Worm (Caenorhabditis elegans): ENCODE measurements around the gene B0228.7.

B0228.7 gene

DNA sequence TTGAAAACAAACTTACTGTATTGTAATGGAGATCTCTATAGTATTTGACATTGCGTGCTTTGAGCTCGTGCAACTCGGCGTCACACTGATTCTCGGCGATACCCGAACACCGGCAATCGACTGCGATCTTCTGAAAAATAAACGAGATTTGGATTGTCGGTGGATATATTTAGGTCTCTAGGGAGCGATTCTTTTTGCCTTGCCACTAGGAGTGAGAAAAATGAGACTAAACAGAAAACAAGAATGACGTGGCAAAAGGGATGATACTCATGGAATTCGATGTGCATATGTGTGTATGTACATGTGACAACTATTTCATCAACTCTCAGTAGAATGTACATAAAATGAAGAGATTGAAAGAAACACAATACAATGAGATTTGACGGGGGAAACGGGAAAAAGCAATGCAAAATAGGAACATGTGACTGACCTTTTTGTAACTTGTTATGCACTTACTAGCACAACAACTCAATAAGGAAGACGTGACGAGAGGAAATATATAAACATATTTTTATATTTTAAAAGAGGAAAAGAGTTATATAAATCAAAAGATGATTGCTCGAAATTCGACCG lies 44.1 kb downstream of the B0228.7 start:
- TF ChIP-seq elt-4 (tag; optimal IDR thresholded peaks at IDR 0.05) (no peak), unc-42 (tag; optimal IDR thresholded peaks at IDR 0.05) (peak; percentile 81)

DNA sequence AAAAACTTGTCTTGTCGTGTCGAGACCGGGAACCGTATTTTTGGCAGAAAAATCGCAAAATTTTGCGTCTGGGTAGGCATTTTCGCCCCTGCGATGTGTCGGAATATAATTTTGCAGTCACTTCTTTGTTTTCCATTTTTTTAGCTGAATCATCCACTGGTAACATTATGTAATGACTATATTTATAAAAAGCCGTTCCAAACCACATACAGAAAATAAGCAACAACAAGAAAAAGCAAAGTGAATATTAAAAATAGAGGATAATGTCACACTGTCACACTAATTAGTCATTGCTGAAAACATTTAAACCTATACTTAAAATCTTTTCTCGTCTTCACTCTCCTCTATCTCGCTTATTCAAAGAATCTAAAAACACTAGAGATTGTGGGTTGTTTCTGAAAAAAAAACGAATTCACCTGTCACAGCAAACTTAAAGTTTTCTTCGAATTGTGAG lies 49.5 kb downstream of the B0228.7 start, which contains the start of gene sre-1:
TSS of gene sre-1 (plus strand) at position 404 of the 454 bp plus-strand sequence.
- no peak for TF ChIP-seq C38D4.7 (GFP tag; optimal IDR thresholded peaks at IDR 0.05)
- TF ChIP-seq pros-1 (tag; optimal IDR thresholded peaks at IDR 0.05), result no peak
- TF ChIP-seq lim-6 (tag; optimal IDR thresholded peaks at IDR 0.05), result no peak
- no peak for TF ChIP-seq ceh-14 (tag; optimal IDR thresholded peaks at IDR 0.05)
- no peak for TF ChIP-seq elt-4 (tag; optimal IDR thresholded peaks at IDR 0.05)
- no peak for TF ChIP-seq lin-11 (tag; optimal IDR thresholded peaks at IDR 0.05)
- no peak for TF ChIP-seq sox-2 (GFP tag; IDR thresholded peaks at IDR 0.05)
- TF ChIP-seq fkh-6 (tag; optimal IDR thresholded peaks at IDR 0.05), result no peak
- no peak for TF ChIP-seq gmeb-2 (tag; optimal IDR thresholded peaks at IDR 0.05)
- TF ChIP-seq dmd-4 (tag; optimal IDR thresholded peaks at IDR 0.05; ENCODE audit: borderline replicate concordance), result no peak
- TF ChIP-seq eyg-1 (tag; optimal IDR thresholded peaks at IDR 0.05), result no peak
- TF ChIP-seq pha-2 (tag; optimal IDR thresholded peaks at IDR 0.05), result no peak
- TF ChIP-seq unc-3 (GFP tag; conservative IDR thresholded peaks at IDR 0.05), result no peak
- no peak for TF ChIP-seq unc-3 (tag; optimal IDR thresholded peaks at IDR 0.05)
- no peak for TF ChIP-seq sdc-2 (tag; optimal IDR thresholded peaks at IDR 0.05)
- TF ChIP-seq tbx-7 (tag; optimal IDR thresholded peaks at IDR 0.05), result no peak

DNA sequence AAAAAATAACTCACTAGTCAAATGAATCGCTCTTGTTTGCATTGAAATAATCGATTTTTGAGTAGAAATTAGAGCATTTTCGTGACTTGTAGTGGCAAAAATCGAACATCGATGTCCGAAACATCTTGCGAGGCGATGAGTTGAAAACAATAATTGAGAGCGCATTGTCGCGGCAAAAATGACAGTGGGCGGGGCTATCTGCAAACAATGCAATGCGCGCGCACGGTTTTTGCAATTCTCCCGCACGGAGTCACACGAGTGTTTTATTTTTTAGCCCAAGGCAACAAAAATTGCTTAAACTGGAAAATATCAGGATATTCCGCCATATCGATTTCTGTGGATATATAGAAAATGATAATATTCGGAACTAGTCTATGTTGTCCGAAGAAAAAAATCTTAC lies 50.3 kb downstream of the B0228.7 start, which contains the start of gene B0495.9:
TSS of gene B0495.9 (minus strand) at position 171 of the 400 bp plus-strand sequence.
- TF ChIP-seq C08G9.2 (tag; optimal IDR thresholded peaks at IDR 0.05), result peak; percentile 87
- TF ChIP-seq che-1 (tag; optimal IDR thresholded peaks at IDR 0.05), result peak; percentile 85
- TF ChIP-seq dve-1 (tag; optimal IDR thresholded peaks at IDR 0.05), result peak; percentile 13
- TF ChIP-seq pax-1 (tag; optimal IDR thresholded peaks at IDR 0.05), result peak; percentile 35
- TF ChIP-seq F13H6.1 (tag; optimal IDR thresholded peaks at IDR 0.05), result peak; percentile 89
- no peak for TF ChIP-seq ceh-30 (tag; optimal IDR thresholded peaks at IDR 0.05)
- TF ChIP-seq ref-2 (tag; optimal IDR thresholded peaks at IDR 0.05), result peak; percentile 96
- TF ChIP-seq ttx-3 (tag; optimal IDR thresholded peaks at IDR 0.05), result peak; percentile 90
- TF ChIP-seq fax-1 (tag; optimal IDR thresholded peaks at IDR 0.05), result peak; percentile 89
- TF ChIP-seq syd-9 (tag; optimal IDR thresholded peaks at IDR 0.05), result peak; percentile 85
- peak; percentile 86 for TF ChIP-seq nfya-1 (tag; optimal IDR thresholded peaks at IDR 0.05)
- no peak for TF ChIP-seq pag-3 (tag; optimal IDR thresholded peaks at IDR 0.05; ENCODE audit: borderline replicate concordance)
- peak; percentile 92 for TF ChIP-seq ceh-19 (GFP tag; optimal IDR thresholded peaks at IDR 0.05)
- peak; percentile 90 for TF ChIP-seq pat-9 (tag; optimal IDR thresholded peaks at IDR 0.05)
- no peak for TF ChIP-seq ama-1 (optimal IDR thresholded peaks at IDR 0.05)
- peak; percentile 75 for TF ChIP-seq mec-3 (tag; optimal IDR thresholded peaks at IDR 0.05; ENCODE audit: borderline replicate concordance)
- TF ChIP-seq gmeb-2 (tag; optimal IDR thresholded peaks at IDR 0.05), result peak; percentile 88
- peak; percentile 62 for TF ChIP-seq ceh-48 (tag; optimal IDR thresholded peaks at IDR 0.05)
- TF ChIP-seq ets-4 (tag; optimal IDR thresholded peaks at IDR 0.05), result peak; percentile 18
- TF ChIP-seq eyg-1 (tag; optimal IDR thresholded peaks at IDR 0.05), result peak; percentile 84
- TF ChIP-seq nhr-11 (tag; optimal IDR thresholded peaks at IDR 0.05), result peak; percentile 14
- TF ChIP-seq hlh-6 (tag; optimal IDR thresholded peaks at IDR 0.05), result peak; percentile 89
- peak; percentile 93 for TF ChIP-seq ceh-14 (tag; optimal IDR thresholded peaks at IDR 0.05)
- peak; percentile 16 for TF ChIP-seq fkh-10 (GFP tag; optimal IDR thresholded peaks at IDR 0.05)
- peak; percentile 23 for TF ChIP-seq ceh-9 (tag; optimal IDR thresholded peaks at IDR 0.05)
- TF ChIP-seq ceh-45 (GFP tag; IDR thresholded peaks at IDR 0.05), result peak; percentile 71; the same call in 1 of the 2 replicates
- TF ChIP-seq unc-86 (tag; optimal IDR thresholded peaks at IDR 0.05), result peak; percentile 92
- TF ChIP-seq ceh-6 (GFP tag; optimal IDR thresholded peaks at IDR 0.05), result peak; percentile 86
- peak; percentile 73 for TF ChIP-seq hlh-13 (GFP tag; optimal IDR thresholded peaks at IDR 0.05)
- TF ChIP-seq pha-4 (tag; optimal IDR thresholded peaks at IDR 0.05), result no peak
- TF ChIP-seq ceh-34 (tag; optimal IDR thresholded peaks at IDR 0.05), result peak; percentile 94
- TF ChIP-seq unc-3 (GFP tag; conservative IDR thresholded peaks at IDR 0.05), result peak; percentile 75
- TF ChIP-seq unc-3 (tag; optimal IDR thresholded peaks at IDR 0.05), result peak; percentile 87
- TF ChIP-seq unc-55 (GFP tag; optimal IDR thresholded peaks at IDR 0.05), result no peak
- peak; percentile 86 for TF ChIP-seq rnt-1 (tag; optimal IDR thresholded peaks at IDR 0.05)
- peak; percentile 81 for TF ChIP-seq sdc-2 (tag; optimal IDR thresholded peaks at IDR 0.05)
- TF ChIP-seq K09A11.1 (tag; optimal IDR thresholded peaks at IDR 0.05; ENCODE audit: insufficient read depth), result peak; percentile 84

Measured in whole organism, late embryonic.